Worm (Caenorhabditis elegans): ENCODE data around the gene rskd-1.

The rskd-1 gene

ce11 chrV:12281508-12281907 is 6.9 kb downstream of the rskd-1 start (continued):
- TF ChIP-seq ceh-30 (tag; optimal IDR thresholded peaks at IDR 0.05): no peak

ce11 chrV:12276946-12277345 is 11.5 kb downstream of the rskd-1 start, which contains the start of gene bnc-1:
TSS of gene bnc-1 (minus strand) at chrV:12277046.
- TF ChIP-seq C38D4.7 (GFP tag; optimal IDR thresholded peaks at IDR 0.05): no peak
- no peak for TF ChIP-seq ceh-48 (tag; optimal IDR thresholded peaks at IDR 0.05)
- no peak for TF ChIP-seq pros-1 (tag; optimal IDR thresholded peaks at IDR 0.05)
- no peak for TF ChIP-seq ceh-30 (tag; optimal IDR thresholded peaks at IDR 0.05)

ce11 chrV:12275714-12276113 is 12.7 kb downstream of the rskd-1 start:
- TF ChIP-seq eyg-1 (tag; optimal IDR thresholded peaks at IDR 0.05): no peak

- no peak for TF ChIP-seq ceh-18 (tag; optimal IDR thresholded peaks at IDR 0.05)
- TF ChIP-seq Y22D7AL.16 (tag; optimal IDR thresholded peaks at IDR 0.05): no peak
- no peak for TF ChIP-seq elt-2 (tag; optimal IDR thresholded peaks at IDR 0.05)
- TF ChIP-seq gmeb-2 (tag; optimal IDR thresholded peaks at IDR 0.05): no peak
- TF ChIP-seq dmd-4 (tag; optimal IDR thresholded peaks at IDR 0.05; ENCODE audit: borderline replicate concordance): no peak
Observed at ce11 chrV:12271495-12271894, 16.9 kb downstream of the rskd-1 start, which contains the start of the genes tsfm-1 and capg-2. TSS of gene tsfm-1 (minus strand) at chrV:12271551. TSS of gene capg-2 (plus strand) at chrV:12271873.

DNA sequence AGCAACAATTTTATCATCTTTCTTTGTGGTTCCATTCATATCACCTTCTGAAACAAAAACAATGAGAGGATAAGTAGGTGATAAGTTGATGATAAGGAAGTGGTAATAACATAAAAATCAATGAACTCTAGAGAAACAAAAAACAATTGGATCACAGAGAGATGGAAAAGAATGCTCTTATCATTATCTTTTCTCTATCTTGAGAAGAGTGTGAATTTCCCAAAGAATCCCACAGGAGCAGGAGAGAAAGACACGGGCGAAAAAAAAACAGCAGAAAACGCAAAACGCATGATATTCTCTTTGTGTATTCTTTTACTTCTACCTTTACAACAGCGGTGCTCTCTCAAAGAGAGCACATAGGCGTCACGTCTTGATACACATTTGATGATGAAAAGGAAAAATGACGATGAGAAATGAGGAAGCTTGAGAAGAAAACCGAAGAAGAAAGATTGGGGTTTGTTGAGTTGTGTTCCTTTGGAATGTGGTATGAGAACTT is 19.1 kb downstream of the rskd-1 start, which contains the start of gene twk-24:
Gene twk-24, minus strand, starts transcription at position 51 of the 496 bp plus-strand sequence.
- TF ChIP-seq ama-1 (optimal IDR thresholded peaks at IDR 0.05) (no peak), eyg-1 (tag; optimal IDR thresholded peaks at IDR 0.05) (no peak), Y22D7AL.16 (tag; optimal IDR thresholded peaks at IDR 0.05) (no peak), ceh-18 (tag; optimal IDR thresholded peaks at IDR 0.05) (peak; percentile 59), lin-11 (tag; optimal IDR thresholded peaks at IDR 0.05) (no peak), elt-2 (tag; optimal IDR thresholded peaks at IDR 0.05) (peak; percentile 65)

DNA sequence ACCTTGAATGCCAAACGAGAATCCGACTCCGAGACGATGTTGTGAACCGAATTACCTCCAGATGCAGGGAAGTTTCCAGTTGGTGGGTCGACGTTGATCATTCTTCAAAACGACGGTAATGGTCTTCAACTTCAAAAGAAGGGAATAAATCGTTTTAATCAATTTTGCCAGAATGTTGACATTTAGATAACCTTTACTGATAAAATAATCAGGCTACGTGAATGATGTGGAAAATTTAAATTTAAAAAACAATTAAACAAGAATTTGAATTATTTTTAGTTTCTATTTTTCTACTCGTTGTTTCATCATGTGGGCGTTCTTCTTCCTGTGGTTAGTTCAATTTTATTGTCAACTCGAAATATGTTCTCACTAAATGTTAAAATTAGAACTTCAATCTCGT is 24.7 kb downstream of the rskd-1 start, which contains the start of gene ssp-35:
Gene ssp-35, minus strand, starts transcription at position 101 of the 400 bp plus-strand sequence.
- no peak for TF ChIP-seq pha-2 (tag; optimal IDR thresholded peaks at IDR 0.05)
- no peak for TF ChIP-seq ceh-14 (tag; optimal IDR thresholded peaks at IDR 0.05)
- TF ChIP-seq ceh-45 (GFP tag; IDR thresholded peaks at IDR 0.05): no peak
- no peak for TF ChIP-seq hlh-30 (tag; optimal IDR thresholded peaks at IDR 0.05; ENCODE audit: insufficient read depth)
- no peak for TF ChIP-seq npax-4 (tag; optimal IDR thresholded peaks at IDR 0.05)

ce11 chrV:12261377-12261776 is 27.0 kb downstream of the rskd-1 start, which contains the start of gene tbb-6:
TSS of gene tbb-6 (plus strand) at chrV:12261531.
- no peak for TF ChIP-seq pqm-1 (tag; optimal IDR thresholded peaks at IDR 0.05)
- no peak for TF ChIP-seq ceh-18 (tag; optimal IDR thresholded peaks at IDR 0.05)
- no peak for TF ChIP-seq sox-4 (tag; optimal IDR thresholded peaks at IDR 0.05)
- TF ChIP-seq ceh-45 (GFP tag; IDR thresholded peaks at IDR 0.05): no peak
- TF ChIP-seq fax-1 (tag; optimal IDR thresholded peaks at IDR 0.05): no peak
- no peak for TF ChIP-seq ets-4 (tag; optimal IDR thresholded peaks at IDR 0.05)
- no peak for TF ChIP-seq elt-2 (tag; optimal IDR thresholded peaks at IDR 0.05)
- TF ChIP-seq nhr-11 (tag; optimal IDR thresholded peaks at IDR 0.05): no peak
- TF ChIP-seq K09A11.1 (tag; optimal IDR thresholded peaks at IDR 0.05; ENCODE audit: insufficient read depth): no peak
- TF ChIP-seq Y22D7AL.16 (tag; optimal IDR thresholded peaks at IDR 0.05): no peak
- TF ChIP-seq ceh-9 (tag; optimal IDR thresholded peaks at IDR 0.05): no peak
- TF ChIP-seq hlh-15 (tag; optimal IDR thresholded peaks at IDR 0.05): no peak
- TF ChIP-seq mec-3 (tag; optimal IDR thresholded peaks at IDR 0.05; ENCODE audit: borderline replicate concordance): no peak
- TF ChIP-seq pax-1 (tag; optimal IDR thresholded peaks at IDR 0.05): no peak
- TF ChIP-seq T23F11.4 (GFP tag; optimal IDR thresholded peaks at IDR 0.05): no peak
- no peak for TF ChIP-seq rnt-1 (tag; optimal IDR thresholded peaks at IDR 0.05)
- TF ChIP-seq odd-2 (tag; optimal IDR thresholded peaks at IDR 0.05): no peak
